Worm (Caenorhabditis elegans) whole organism, late embryonic: Measurements from ENCODE around the gene snrp-40.1.

ENCODE experiments used
- ahr-1 ChIP-seq: sonication (generic microtip); optimal IDR thresholded peaks from 2 replicates; lab custom pipeline; 2016; ENCODE audit warnings: missing genetic modification characterization, missing compliant biosample characterization
- pha-4 ChIP-seq: fragments of 150-350 bp; optimal IDR thresholded peaks from 2 replicates; lab custom pipeline; 2018; ENCODE audit warnings: missing biosample characterization, missing genetic modification reagents, missing genetic modification characterization
- sox-2 ChIP-seq: fragments of 200-800 bp; sonication (Bioruptor generic); IDR thresholded peaks from 2 replicates; pipeline ENCODE4 v1.3.6; 2022; ENCODE audit warnings: missing genetic modification reagents, missing genetic modification characterization, missing compliant biosample characterization
- tbx-2 ChIP-seq: sonication (generic microtip); optimal IDR thresholded peaks from 2 replicates; lab custom pipeline; 2016; ENCODE audit warnings: missing genetic modification characterization, missing compliant biosample characterization

DNA sequence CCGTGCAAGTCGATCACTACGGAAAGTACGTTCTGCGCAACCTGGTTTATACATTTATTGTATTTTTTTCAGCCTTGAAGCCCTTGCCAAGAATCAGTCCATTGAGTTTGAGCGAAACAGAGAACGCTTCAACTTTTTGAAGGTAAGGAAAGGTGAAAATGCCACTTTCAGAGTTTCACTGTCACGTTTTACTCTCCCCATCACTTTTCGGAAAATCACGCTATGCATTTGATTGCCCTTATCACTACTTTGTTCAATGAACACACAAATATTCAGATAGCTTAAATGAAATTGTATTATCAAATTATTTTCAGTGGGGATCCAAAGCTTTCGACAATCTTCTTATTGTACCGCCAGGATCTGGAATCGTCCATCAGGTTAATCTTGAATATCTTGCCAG lies 40.9 kb upstream of the snrp-40.1 start:
- no peak for TF ChIP-seq sox-2
- no peak for TF ChIP-seq tbx-2
- no peak for TF ChIP-seq ahr-1 (tag; lab: Kevin White, UChicago)
- no peak for TF ChIP-seq pha-4
